Worm (Caenorhabditis elegans): ENCODE data around the gene C13A10.2.

DNA sequence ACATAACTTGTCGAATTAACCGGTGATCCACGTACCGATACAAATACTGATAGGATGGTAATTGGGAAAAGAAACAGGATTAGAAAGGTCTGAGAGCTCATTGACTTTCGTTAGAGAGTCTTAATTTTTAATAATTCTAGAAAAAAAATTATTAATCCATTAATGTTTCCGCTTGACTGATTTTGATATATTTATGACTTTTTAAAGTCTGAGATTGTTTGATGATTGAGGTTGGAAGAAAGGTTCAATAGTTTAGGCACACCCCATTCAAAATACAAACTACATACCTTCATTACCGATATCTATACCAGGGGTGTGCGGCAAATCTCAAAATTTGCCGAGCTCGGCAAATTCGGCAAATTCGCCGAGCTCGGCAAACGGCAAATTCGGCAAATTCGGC lies 20.5 kb upstream of the C13A10.2 start, which contains the start of gene F54D12.10:
- TF ChIP-seq lin-39 (tag; optimal IDR thresholded peaks at IDR 0.05): no peak
- TF ChIP-seq ama-1 (optimal IDR thresholded peaks at IDR 0.05): no peak
- TF ChIP-seq nhr-11 (tag; optimal IDR thresholded peaks at IDR 0.05): no peak
- TF ChIP-seq nhr-67 (tag; optimal IDR thresholded peaks at IDR 0.05): no peak
- TF ChIP-seq elt-1 (tag; optimal IDR thresholded peaks at IDR 0.05): no peak
- TF ChIP-seq ceh-82 (tag; optimal IDR thresholded peaks at IDR 0.05): no peak
- TF ChIP-seq egl-5 (tag; optimal IDR thresholded peaks at IDR 0.05): no peak
- no peak for TF ChIP-seq skn-1 (tag; optimal IDR thresholded peaks at IDR 0.05)
- TF ChIP-seq pha-4 (tag; optimal IDR thresholded peaks at IDR 0.05): no peak
- TF ChIP-seq R02D3.7 (tag; optimal IDR thresholded peaks at IDR 0.05): no peak
- no peak for TF ChIP-seq unc-62 (GFP tag; optimal IDR thresholded peaks at IDR 0.05)

All from whole organism, L3 larva.